Fruit fly (Drosophila melanogaster) whole organism, embryonic: Measurements from ENCODE around the gene CG43815.

Source experiments
- BEAF-32 ChIP-seq: fragments of 200-800 bp; sonication (Bioruptor generic); optimal IDR thresholded peaks from 3 replicates; lab custom pipeline; 2017; ENCODE audit warnings: missing biosample characterization, missing genetic modification characterization, mild to moderate bottlenecking, moderate library complexity, missing genetic modification reagents
- Bteb2 ChIP-seq: fragments of 200-800 bp; sonication (Bioruptor generic); optimal IDR thresholded peaks from 2 replicates; lab custom pipeline; 2016; ENCODE audit warnings: missing biosample characterization, missing genetic modification characterization
- CG10979 ChIP-seq: fragments of 200-800 bp; sonication (Bioruptor generic); optimal IDR thresholded peaks from 2 replicates; lab custom pipeline; 2018; ENCODE audit warnings: missing biosample characterization, mild to moderate bottlenecking, missing genetic modification characterization, moderate library complexity
- CG13624 ChIP-seq: fragments of 200-800 bp; sonication (Bioruptor generic); optimal IDR thresholded peaks from 2 replicates; lab custom pipeline; 2016; ENCODE audit warnings: missing biosample characterization, missing genetic modification characterization
- CG14014 ChIP-seq: fragments of 200-800 bp; sonication (Bioruptor generic); IDR thresholded peaks from 2 replicates; pipeline ENCODE4 v1.3.6; 2022; ENCODE audit warnings: missing biosample characterization, missing genetic modification characterization
- CG14050 ChIP-seq: fragments of 200-800 bp; sonication (Bioruptor generic); IDR thresholded peaks from 3 replicates; pipeline ENCODE4 v1.3.6; 2022; ENCODE audit warnings: missing biosample characterization, missing genetic modification characterization
- CG1602 ChIP-seq: fragments of 200-800 bp; sonication (Bioruptor generic); optimal IDR thresholded peaks from 3 replicates; lab custom pipeline; 2016; ENCODE audit warnings: missing biosample characterization, missing genetic modification characterization
- CG16863 ChIP-seq: fragments of 200-800 bp; sonication (Bioruptor generic); optimal IDR thresholded peaks from 3 replicates; lab custom pipeline; 2016; ENCODE audit warnings: missing biosample characterization, missing genetic modification characterization
- CG17361 ChIP-seq: fragments of 200-800 bp; sonication (Bioruptor generic); IDR thresholded peaks from 3 replicates; pipeline ENCODE4 v1.3.6; 2022; ENCODE audit warnings: missing biosample characterization, missing genetic modification characterization
- CG17829 ChIP-seq: fragments of 200-800 bp; optimal IDR thresholded peaks from 2 replicates; lab custom pipeline; 2019; ENCODE audit warnings: missing biosample characterization, mild to moderate bottlenecking, missing genetic modification characterization, moderate library complexity
- CG18599 ChIP-seq: fragments of 200-800 bp; sonication (Bioruptor generic); optimal IDR thresholded peaks from 3 replicates; lab custom pipeline; 2017; ENCODE audit warnings: missing biosample characterization, missing genetic modification characterization, mild to moderate bottlenecking, moderate library complexity, missing genetic modification reagents
- CG2129 ChIP-seq: fragments of 200-800 bp; sonication (Bioruptor generic); IDR thresholded peaks from 2 replicates; pipeline ENCODE4 v1.3.6; 2022; ENCODE audit warnings: missing biosample characterization, missing genetic modification characterization; ENCODE audit not compliant: partially characterized antibody
- CG2712 ChIP-seq: fragments of 200-800 bp; optimal IDR thresholded peaks from 3 replicates; lab custom pipeline; 2019; ENCODE audit warnings: missing biosample characterization, mild to moderate bottlenecking, missing genetic modification characterization, moderate library complexity
- CG3163 ChIP-seq: fragments of 200-800 bp; sonication (Bioruptor generic); optimal IDR thresholded peaks from 3 replicates; lab custom pipeline; 2016; ENCODE audit warnings: missing biosample characterization, missing genetic modification characterization
- CG32772 ChIP-seq: fragments of 200-800 bp; sonication (Bioruptor generic); IDR thresholded peaks from 2 replicates; pipeline ENCODE4 v1.3.6; 2022; ENCODE audit warnings: missing biosample characterization, missing genetic modification characterization
- CG42726 ChIP-seq: fragments of 200-800 bp; sonication (Bioruptor generic); IDR thresholded peaks from 2 replicates; pipeline ENCODE4 v1.3.6; 2022; ENCODE audit warnings: missing biosample characterization, missing genetic modification characterization; ENCODE audit not compliant: partially characterized antibody
- CG5180 ChIP-seq: fragments of 200-800 bp; sonication (Bioruptor generic); optimal IDR thresholded peaks from 3 replicates; lab custom pipeline; 2017; ENCODE audit warnings: missing biosample characterization, missing genetic modification characterization, mild to moderate bottlenecking, moderate library complexity, missing genetic modification reagents
- CG6654 ChIP-seq: fragments of 200-800 bp; sonication (Bioruptor generic); optimal IDR thresholded peaks from 2 replicates; lab custom pipeline; 2017; ENCODE audit warnings: missing biosample characterization, mild to moderate bottlenecking, missing genetic modification characterization
- CG7963 ChIP-seq: fragments of 200-800 bp; sonication (Bioruptor generic); IDR thresholded peaks from 3 replicates; pipeline ENCODE4 v1.3.6; 2022; ENCODE audit warnings: missing biosample characterization, missing genetic modification characterization; ENCODE audit not compliant: partially characterized antibody
- CG8944 ChIP-seq: fragments of 200-800 bp; sonication (Bioruptor generic); optimal IDR thresholded peaks from 3 replicates; lab custom pipeline; 2016; ENCODE audit warnings: missing biosample characterization, missing genetic modification characterization
- D19A ChIP-seq: fragments of 200-800 bp; optimal IDR thresholded peaks from 3 replicates; lab custom pipeline; 2019; ENCODE audit warnings: missing biosample characterization, mild to moderate bottlenecking, missing genetic modification characterization, moderate library complexity
- Dbx ChIP-seq: fragments of 200-800 bp; sonication (Bioruptor generic); IDR thresholded peaks from 3 replicates; pipeline ENCODE4 v1.3.6; 2022; ENCODE audit warnings: missing biosample characterization, missing genetic modification characterization
- Dip2 ChIP-seq: fragments of 200-800 bp; sonication (Bioruptor generic); IDR thresholded peaks from 2 replicates; pipeline ENCODE4 v1.3.6; 2022; ENCODE audit warnings: missing biosample characterization, missing genetic modification characterization
- Elba2 ChIP-seq: fragments of 200-800 bp; sonication (Bioruptor generic); optimal IDR thresholded peaks from 3 replicates; lab custom pipeline; 2016; ENCODE audit warnings: missing biosample characterization, missing genetic modification characterization
- HLH4C ChIP-seq: fragments of 200-800 bp; sonication (Bioruptor generic); IDR thresholded peaks from 3 replicates; pipeline ENCODE4 v1.3.6; 2022; ENCODE audit warnings: missing biosample characterization, missing genetic modification characterization; ENCODE audit not compliant: partially characterized antibody
- MESR4 ChIP-seq: fragments of 200-800 bp; sonication (Bioruptor generic); optimal IDR thresholded peaks from 2 replicates; lab custom pipeline; 2018; ENCODE audit warnings: missing biosample characterization, mild to moderate bottlenecking, missing genetic modification characterization, moderate library complexity
- Myb ChIP-seq: fragments of 200-800 bp; sonication (Bioruptor generic); optimal IDR thresholded peaks from 2 replicates; lab custom pipeline; 2016; ENCODE audit warnings: missing biosample characterization, missing genetic modification characterization
- Nf-YB ChIP-seq: fragments of 200-800 bp; sonication (Bioruptor generic); optimal IDR thresholded peaks from 3 replicates; lab custom pipeline; 2019; ENCODE audit warnings: missing biosample characterization, mild to moderate bottlenecking, missing genetic modification characterization, moderate library complexity
- Pdp1 ChIP-seq, 2 experiments: fragments of 200-800 bp; sonication (Bioruptor generic); optimal IDR thresholded peaks; 3 replicates each; lab custom pipeline; 2016; ENCODE audit warnings: missing biosample characterization in 2 of 2, missing genetic modification characterization in 2 of 2, mild to moderate bottlenecking in 1 of 2, moderate library complexity in 1 of 2
- Ravus ChIP-seq: fragments of 200-800 bp; sonication (Bioruptor generic); IDR thresholded peaks from 2 replicates; pipeline ENCODE4 v1.3.6; 2022; ENCODE audit warnings: missing biosample characterization, missing genetic modification characterization
- az2 ChIP-seq: fragments of 200-800 bp; sonication (Bioruptor generic); optimal IDR thresholded peaks from 3 replicates; lab custom pipeline; 2016; ENCODE audit warnings: missing biosample characterization, missing genetic modification characterization
- bbx ChIP-seq: fragments of 200-800 bp; sonication (Bioruptor generic); IDR thresholded peaks from 2 replicates; pipeline ENCODE4 v1.3.6; 2022; ENCODE audit warnings: missing biosample characterization, missing genetic modification characterization; ENCODE audit not compliant: partially characterized antibody
- chinmo ChIP-seq: fragments of 200-800 bp; sonication (Bioruptor generic); IDR thresholded peaks from 4 replicates; pipeline ENCODE4 v1.3.6; 2022; ENCODE audit warnings: missing biosample characterization, missing genetic modification characterization; ENCODE audit not compliant: partially characterized antibody
- da ChIP-seq: fragments of 200-800 bp; sonication (Bioruptor generic); optimal IDR thresholded peaks from 2 replicates; lab custom pipeline; 2016; ENCODE audit warnings: missing biosample characterization, missing genetic modification characterization
- esg ChIP-seq: fragments of 200-800 bp; sonication (Bioruptor generic); conservative IDR thresholded peaks from 2 replicates; pipeline ENCODE4 v1.3.6; 2022; ENCODE audit warnings: missing biosample characterization, missing genetic modification characterization
- grn ChIP-seq: fragments of 200-800 bp; sonication (Bioruptor generic); optimal IDR thresholded peaks from 3 replicates; lab custom pipeline; 2017; ENCODE audit warnings: missing biosample characterization, missing genetic modification characterization
- ind ChIP-seq: fragments of 200-800 bp; sonication (Bioruptor generic); optimal IDR thresholded peaks from 3 replicates; lab custom pipeline; 2016; ENCODE audit warnings: missing biosample characterization, missing genetic modification characterization
- inv ChIP-seq: fragments of 200-800 bp; sonication (Bioruptor generic); IDR thresholded peaks from 2 replicates; pipeline ENCODE4 v1.3.6; 2022; ENCODE audit warnings: missing biosample characterization, missing genetic modification characterization; ENCODE audit not compliant: partially characterized antibody
- lola ChIP-seq, 3 experiments: fragments of >200 bp in 2 of 3; fragments of 200-800 bp in 1 of 3; sonication (Bioruptor generic) in 1 of 3; optimal IDR thresholded peaks; 2 replicates each; lab custom pipeline; 2017 to 2019; ENCODE audit warnings: missing biosample characterization in 3 of 3, missing genetic modification characterization in 3 of 3, mild to moderate bottlenecking in 1 of 3, moderate library complexity in 1 of 3
- mirr ChIP-seq: fragments of 200-800 bp; sonication (Bioruptor generic); optimal IDR thresholded peaks from 3 replicates; lab custom pipeline; 2018; ENCODE audit warnings: missing biosample characterization, mild to moderate bottlenecking, missing genetic modification characterization
- nau ChIP-seq: fragments of 200-800 bp; sonication (Bioruptor generic); optimal IDR thresholded peaks from 3 replicates; lab custom pipeline; 2017; ENCODE audit warnings: missing biosample characterization, mild to moderate bottlenecking, missing genetic modification characterization, missing genetic modification reagents
- onecut ChIP-seq: fragments of 200-800 bp; sonication (Bioruptor generic); IDR thresholded peaks from 2 replicates; pipeline ENCODE4 v1.3.6; 2022; ENCODE audit warnings: missing biosample characterization, missing genetic modification characterization
- run ChIP-seq: fragments of 200-800 bp; sonication (Bioruptor generic); optimal IDR thresholded peaks from 3 replicates; lab custom pipeline; 2018; ENCODE audit warnings: missing biosample characterization, mild to moderate bottlenecking, missing genetic modification characterization
- sima ChIP-seq: fragments of 200-800 bp; sonication (Bioruptor generic); optimal IDR thresholded peaks from 2 replicates; lab custom pipeline; 2016; ENCODE audit warnings: missing biosample characterization, missing genetic modification characterization
- sob ChIP-seq: fragments of 200-800 bp; sonication (Bioruptor generic); IDR thresholded peaks from 2 replicates; pipeline ENCODE4 v1.3.6; 2022; ENCODE audit warnings: missing biosample characterization, missing genetic modification characterization
- sr ChIP-seq: fragments of 200-800 bp; sonication (Bioruptor generic); IDR thresholded peaks from 3 replicates; pipeline ENCODE4 v1.3.6; 2022; ENCODE audit warnings: missing biosample characterization, missing genetic modification characterization
- tin ChIP-seq: fragments of 200-800 bp; sonication (Bioruptor generic); optimal IDR thresholded peaks from 3 replicates; lab custom pipeline; 2016; ENCODE audit warnings: missing biosample characterization, missing genetic modification characterization
- yki ChIP-seq: fragments of >200 bp; optimal IDR thresholded peaks from 3 replicates; lab custom pipeline; 2018
- z ChIP-seq: fragments of 200-800 bp; sonication (Bioruptor generic); IDR thresholded peaks from 3 replicates; pipeline ENCODE4 v1.3.6; 2022; ENCODE audit warnings: missing biosample characterization, missing genetic modification characterization
- zen2 ChIP-seq: fragments of 200-800 bp; sonication (Bioruptor generic); IDR thresholded peaks from 3 replicates; pipeline ENCODE4 v1.3.6; 2022; ENCODE audit warnings: missing biosample characterization, missing genetic modification characterization; ENCODE audit not compliant: partially characterized antibody

CG43815 gene

DNA sequence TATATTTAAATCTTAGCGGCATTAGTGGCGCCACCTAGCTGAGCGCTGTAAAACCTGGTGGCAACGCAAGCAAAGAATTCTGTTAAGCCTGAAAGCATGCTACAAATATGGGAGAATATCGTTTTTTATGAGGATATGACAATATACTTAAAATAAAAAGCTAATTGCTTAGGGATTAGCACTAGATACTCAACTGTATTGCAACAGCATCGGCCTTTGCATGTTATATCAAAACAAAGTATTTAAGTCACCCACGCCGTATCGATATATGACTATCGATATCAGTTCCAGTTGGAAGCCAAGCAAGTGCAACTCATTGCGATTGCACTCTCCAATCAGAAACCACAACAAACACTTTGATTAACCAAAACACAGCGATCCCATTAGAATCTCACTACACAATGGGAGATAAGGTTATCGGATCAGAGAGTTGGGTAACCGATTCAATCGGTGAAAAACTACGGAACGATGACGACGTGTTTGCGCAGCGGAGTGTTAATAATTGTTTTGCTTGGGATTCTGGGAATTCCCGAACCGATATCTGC is 42.9 kb downstream of the CG43815 start, which contains the start of gene Ugt36A1 (continued):
- TF ChIP-seq CG2129 (GFP tag; lab: Robert Waterston, UW) (peak; percentile 66), yki (lab: Kevin White, UChicago) (no peak), sob (GFP tag; lab: Robert Waterston, UW) (no peak), CG3163 (GFP tag; lab: Kevin White, UChicago) (no peak), onecut (GFP tag; lab: Robert Waterston, UW) (peak; percentile 88), CG18599 (no peak), CG17829 (tag; lab: Kevin White, UChicago) (no peak), lola (GFP tag; optimal IDR thresholded peaks at IDR 0.05; lab: Kevin White, UChicago) (no peak), Myb (GFP tag; lab: Kevin White, UChicago) (peak; percentile 15), CG5180 (peak; percentile 47), CG14050 (GFP tag; lab: Robert Waterston, UW) (no peak), CG6654 (no peak), CG42726 (GFP tag; lab: Robert Waterston, UW) (peak; percentile 68), D19A (no peak), MESR4 (no peak), zen2 (GFP tag; lab: Robert Waterston, UW) (peak; percentile 82), chinmo (GFP tag; lab: Robert Waterston, UW) (0 out of 4 replicates have a peak, but pooled peaks have one; percentile 79), da (GFP tag; lab: Kevin White, UChicago) (no peak), CG17361 (GFP tag; lab: Robert Waterston, UW) (no peak), bbx (GFP tag; lab: Robert Waterston, UW) (peak; percentile 86), CG8944 (no peak), Elba2 (GFP tag; lab: Kevin White, UChicago) (no peak), mirr (GFP tag; lab: Kevin White, UChicago) (peak; percentile 59), CG2712 (tag; lab: Kevin White, UChicago) (no peak), CG16863 (GFP tag; lab: Kevin White, UChicago) (no peak), sr (GFP tag; lab: Robert Waterston, UW) (no peak), Dip2 (peak; percentile 89), Pdp1 (GFP tag; optimal IDR thresholded peaks at IDR 0.05; lab: Kevin White, UChicago) (peak in 1 of 2 experiments; percentile 95), sima (GFP tag; lab: Kevin White, UChicago) (no peak), az2 (GFP tag; lab: Kevin White, UChicago) (no peak), CG13624 (no peak), run (tag; lab: Kevin White, UChicago) (peak; percentile 62), nau (GFP tag; lab: Kevin White, UChicago) (no peak), Dbx (no peak), grn (peak; percentile 93), BEAF-32 (peak; percentile 79), CG32772 (GFP tag; lab: Robert Waterston, UW) (no peak), CG14014 (GFP tag; lab: Robert Waterston, UW) (no peak), CG7963 (peak; percentile 86), CG10979 (tag; lab: Kevin White, UChicago) (no peak), z (GFP tag; lab: Robert Waterston, UW) (no peak), inv (GFP tag; lab: Robert Waterston, UW) (peak; percentile 54), HLH4C (GFP tag; lab: Robert Waterston, UW) (peak; percentile 89), Nf-YB (GFP tag; lab: Kevin White, UChicago) (peak; percentile 56), ind (GFP tag; lab: Kevin White, UChicago) (no peak), esg (GFP tag; lab: Robert Waterston, UW) (no peak), Bteb2 (GFP tag; lab: Kevin White, UChicago) (no peak), tin (GFP tag; lab: Kevin White, UChicago) (no peak), CG1602 (GFP tag; lab: Kevin White, UChicago) (no peak), Ravus (GFP tag; lab: Robert Waterston, UW) (no peak)
